Worm (Caenorhabditis elegans): Measurements from ENCODE around the gene B0035.22.

DNA sequence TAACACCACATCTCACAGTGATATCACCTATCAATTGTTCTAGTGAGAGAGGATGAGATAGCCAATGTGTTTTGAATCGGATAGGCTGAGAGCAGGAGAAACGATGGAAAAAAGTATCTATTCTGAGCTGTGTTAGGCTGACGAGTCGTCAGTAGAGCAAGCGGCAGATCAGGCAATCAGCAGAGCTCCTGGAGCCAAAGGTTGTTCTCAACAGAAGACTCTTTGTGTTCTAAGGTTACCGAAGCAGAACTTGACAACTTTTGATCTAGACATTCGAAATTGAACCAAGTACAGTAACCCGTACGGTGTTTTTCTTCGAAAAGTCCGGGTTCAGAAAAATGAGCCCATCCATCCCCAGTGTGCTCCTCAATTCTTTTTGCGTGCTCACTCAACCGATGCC lies 37.8 kb downstream of the B0035.22 start:
- no peak for TF ChIP-seq nhr-23 (tag; optimal IDR thresholded peaks at IDR 0.05)
- TF ChIP-seq ztf-11 (tag; optimal IDR thresholded peaks at IDR 0.05), result no peak
- TF ChIP-seq mdl-1 (tag; optimal IDR thresholded peaks at IDR 0.05), result no peak
- TF ChIP-seq nhr-237 (tag; optimal IDR thresholded peaks at IDR 0.05), result no peak
- no peak for TF ChIP-seq ama-1 (optimal IDR thresholded peaks at IDR 0.05)
- no peak for TF ChIP-seq ceh-82 (tag; optimal IDR thresholded peaks at IDR 0.05)
- no peak for TF ChIP-seq egl-27 (tag; optimal IDR thresholded peaks at IDR 0.05)
- no peak for TF ChIP-seq elt-1 (tag; optimal IDR thresholded peaks at IDR 0.05)
- no peak for TF ChIP-seq elt-3 (tag; optimal IDR thresholded peaks at IDR 0.05)
- TF ChIP-seq snpc-4 (tag; optimal IDR thresholded peaks at IDR 0.05), result no peak
- no peak for TF ChIP-seq C34F6.9 (tag; optimal IDR thresholded peaks at IDR 0.05)
